Fruit fly (Drosophila melanogaster) whole organism, pupa: ENCODE data around the gene crb.
A peak's percentile ranks its signal among the peaks of the same experiment; 100 is the strongest.

Source experiments
- CG10348 ChIP-seq: fragments of 200-800 bp; sonication (Bioruptor generic); IDR thresholded peaks from 2 replicates; pipeline ENCODE4 v1.3.6; 2022; ENCODE audit warnings: missing biosample characterization, missing genetic modification characterization
- CG12605 ChIP-seq: fragments of 200-800 bp; sonication (Bioruptor generic); IDR thresholded peaks from 2 replicates; pipeline ENCODE4 v1.3.6; 2022; ENCODE audit warnings: missing biosample characterization, missing genetic modification characterization
- CG13204 ChIP-seq: fragments of 200-800 bp; sonication (Bioruptor generic); optimal IDR thresholded peaks from 2 replicates; lab custom pipeline; 2018; ENCODE audit warnings: missing biosample characterization, mild to moderate bottlenecking, missing genetic modification characterization, moderate library complexity
- CG14655 ChIP-seq: fragments of 200-800 bp; sonication (Bioruptor generic); optimal IDR thresholded peaks from 3 replicates; lab custom pipeline; 2017; ENCODE audit warnings: mild to moderate bottlenecking, missing biosample characterization, missing genetic modification reagents, missing genetic modification characterization
- CG15710 ChIP-seq: fragments of 200-800 bp; sonication (Bioruptor generic); optimal IDR thresholded peaks from 2 replicates; lab custom pipeline; 2018; ENCODE audit warnings: missing biosample characterization, mild to moderate bottlenecking, missing genetic modification characterization, moderate library complexity
- CG17806 ChIP-seq: fragments of 200-800 bp; sonication (Bioruptor generic); optimal IDR thresholded peaks from 2 replicates; lab custom pipeline; 2018; ENCODE audit warnings: missing biosample characterization, mild to moderate bottlenecking, missing genetic modification characterization, moderate library complexity
- CG32121 ChIP-seq: fragments of 200-800 bp; sonication (Bioruptor generic); IDR thresholded peaks from 2 replicates; pipeline ENCODE4 v1.3.6; 2022; ENCODE audit warnings: missing biosample characterization, missing genetic modification characterization
- CG34367 ChIP-seq: fragments of 200-800 bp; sonication (Bioruptor generic); optimal IDR thresholded peaks from 2 replicates; lab custom pipeline; 2018; ENCODE audit warnings: missing biosample characterization, mild to moderate bottlenecking, missing genetic modification characterization
- CG4496 ChIP-seq: fragments of 200-800 bp; sonication (Bioruptor generic); IDR thresholded peaks from 3 replicates; pipeline ENCODE4 v1.3.6; 2022; ENCODE audit warnings: missing biosample characterization, missing genetic modification characterization
- CG8159 ChIP-seq: fragments of 200-800 bp; sonication (Bioruptor generic); optimal IDR thresholded peaks from 3 replicates; lab custom pipeline; 2018; ENCODE audit warnings: missing biosample characterization, mild to moderate bottlenecking, missing genetic modification characterization, moderate library complexity
- CG8301 ChIP-seq: fragments of 200-800 bp; sonication (Bioruptor generic); optimal IDR thresholded peaks from 2 replicates; lab custom pipeline; 2018; ENCODE audit warnings: missing biosample characterization, mild to moderate bottlenecking, missing genetic modification characterization
- CG9948 ChIP-seq: fragments of 200-800 bp; sonication (Bioruptor generic); optimal IDR thresholded peaks from 2 replicates; lab custom pipeline; 2018; ENCODE audit warnings: missing biosample characterization, mild to moderate bottlenecking, missing genetic modification characterization, moderate library complexity
- D1 ChIP-seq: fragments of 200-800 bp; sonication (Bioruptor generic); optimal IDR thresholded peaks from 2 replicates; lab custom pipeline; 2018; ENCODE audit warnings: missing biosample characterization, mild to moderate bottlenecking, missing genetic modification characterization, moderate library complexity
- EcR ChIP-seq: fragments of 200-800 bp; sonication (Bioruptor generic); optimal IDR thresholded peaks from 3 replicates; lab custom pipeline; 2019; ENCODE audit warnings: missing biosample characterization, missing genetic modification characterization, mild to moderate bottlenecking, moderate library complexity, missing genetic modification reagents
- Ets98B ChIP-seq: fragments of 200-800 bp; sonication (Bioruptor generic); IDR thresholded peaks from 2 replicates; pipeline ENCODE4 v1.3.6; 2022; ENCODE audit warnings: missing biosample characterization, missing genetic modification characterization
- Pif1A ChIP-seq: fragments of 200-800 bp; sonication (Bioruptor generic); optimal IDR thresholded peaks from 3 replicates; lab custom pipeline; 2016; ENCODE audit warnings: missing biosample characterization, missing genetic modification characterization
- Pif1B ChIP-seq: fragments of 200-800 bp; sonication (Bioruptor generic); optimal IDR thresholded peaks from 3 replicates; lab custom pipeline; 2016; ENCODE audit warnings: missing biosample characterization, missing genetic modification characterization
- Snoo ChIP-seq: fragments of 200-800 bp; sonication (Bioruptor generic); optimal IDR thresholded peaks from 3 replicates; lab custom pipeline; 2017; ENCODE audit warnings: missing biosample characterization, mild to moderate bottlenecking, missing genetic modification characterization, inconsistent platforms
- fd96Ca ChIP-seq: fragments of 200-800 bp; sonication (Bioruptor generic); IDR thresholded peaks from 3 replicates; pipeline ENCODE4 v1.3.6; 2022; ENCODE audit warnings: missing biosample characterization, missing genetic modification characterization
- gl ChIP-seq: fragments of 200-800 bp; sonication (Bioruptor generic); optimal IDR thresholded peaks from 2 replicates; lab custom pipeline; 2018; ENCODE audit warnings: missing biosample characterization, mild to moderate bottlenecking, missing genetic modification characterization
- rn ChIP-seq: fragments of 200-800 bp; sonication (Bioruptor generic); IDR thresholded peaks from 2 replicates; pipeline ENCODE4 v1.3.6; 2022; ENCODE audit warnings: missing biosample characterization, missing genetic modification characterization

The crb gene

DNA sequence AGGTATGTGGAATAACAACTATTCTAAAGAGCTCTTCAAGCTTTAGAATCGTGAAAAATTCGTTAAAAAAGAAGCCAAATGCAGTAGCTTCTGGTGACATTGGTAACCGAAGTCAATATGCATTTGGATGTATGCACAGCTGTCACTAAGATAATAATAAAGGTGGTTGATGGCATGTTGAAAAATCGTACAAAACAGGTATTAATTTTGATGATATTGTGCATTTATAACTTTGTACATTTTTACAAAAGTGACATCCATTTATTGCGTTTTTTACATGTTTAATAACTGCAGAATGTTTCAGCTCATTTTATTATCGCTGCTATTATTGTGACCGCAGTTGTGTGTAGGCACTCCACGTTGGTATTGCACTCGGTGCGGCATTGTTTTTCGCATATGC, 6.6 kb downstream of the crb start:
- TF ChIP-seq D1 (tag; lab: Kevin White, UChicago), result no peak
- no peak for TF ChIP-seq Snoo (tag; lab: Kevin White, UChicago)
- TF ChIP-seq CG4496 (GFP tag; lab: Robert Waterston, UW), result peak; percentile 72; the same call in 2 of the 3 replicates
- TF ChIP-seq CG9948 (tag; lab: Kevin White, UChicago), result peak; percentile 37
- peak; percentile 1 for TF ChIP-seq CG8301
- no peak for TF ChIP-seq Pif1B (GFP tag; lab: Kevin White, UChicago)
- no peak for TF ChIP-seq CG34367 (tag; lab: Kevin White, UChicago)
- peak; percentile 16; the same call in 1 of the 2 replicates for TF ChIP-seq Ets98B
- peak; percentile 31 for TF ChIP-seq CG15710 (tag; lab: Kevin White, UChicago)
- TF ChIP-seq CG13204 (GFP tag; lab: Kevin White, UChicago), result no peak
- TF ChIP-seq fd96Ca, result no peak
- TF ChIP-seq CG14655, result no peak
- TF ChIP-seq gl (tag; lab: Kevin White, UChicago), result no peak
- TF ChIP-seq CG32121 (GFP tag; lab: Robert Waterston, UW), result 0 out of 2 replicates have a peak, but pooled peaks have one; percentile 37
- peak; percentile 21 for TF ChIP-seq CG17806
- no peak for TF ChIP-seq CG12605 (GFP tag; lab: Robert Waterston, UW)
- TF ChIP-seq EcR (GFP tag; lab: Kevin White, UChicago), result no peak
- no peak for TF ChIP-seq CG10348 (GFP tag; lab: Robert Waterston, UW)
- TF ChIP-seq Pif1A, result peak; percentile 24
- TF ChIP-seq rn (GFP tag; lab: Robert Waterston, UW), result no peak
- no peak for TF ChIP-seq CG8159

DNA sequence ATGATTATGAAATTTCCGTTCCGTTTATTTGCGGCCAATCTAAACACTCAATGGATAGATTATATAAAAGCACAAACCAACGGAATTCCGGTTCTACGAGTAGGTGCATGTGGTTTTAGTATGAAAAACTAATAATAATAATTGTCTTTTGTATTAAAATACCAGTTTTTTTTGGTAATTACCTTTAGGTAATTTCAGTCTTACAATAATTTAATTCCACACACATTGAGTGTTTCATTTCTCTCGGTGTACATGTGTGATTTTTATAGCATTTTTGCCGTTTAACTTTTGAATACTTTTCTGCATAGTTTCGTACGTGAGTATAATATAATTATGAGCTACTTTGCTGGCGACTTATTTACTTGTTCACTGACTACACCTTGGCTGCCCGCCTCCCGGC, 8.2 kb downstream of the crb start:
- no peak for TF ChIP-seq D1 (tag; lab: Kevin White, UChicago)
- no peak for TF ChIP-seq CG8301
- TF ChIP-seq CG8159, result no peak
- no peak for TF ChIP-seq Ets98B
- TF ChIP-seq, all 21 proteins: peak for 0

DNA sequence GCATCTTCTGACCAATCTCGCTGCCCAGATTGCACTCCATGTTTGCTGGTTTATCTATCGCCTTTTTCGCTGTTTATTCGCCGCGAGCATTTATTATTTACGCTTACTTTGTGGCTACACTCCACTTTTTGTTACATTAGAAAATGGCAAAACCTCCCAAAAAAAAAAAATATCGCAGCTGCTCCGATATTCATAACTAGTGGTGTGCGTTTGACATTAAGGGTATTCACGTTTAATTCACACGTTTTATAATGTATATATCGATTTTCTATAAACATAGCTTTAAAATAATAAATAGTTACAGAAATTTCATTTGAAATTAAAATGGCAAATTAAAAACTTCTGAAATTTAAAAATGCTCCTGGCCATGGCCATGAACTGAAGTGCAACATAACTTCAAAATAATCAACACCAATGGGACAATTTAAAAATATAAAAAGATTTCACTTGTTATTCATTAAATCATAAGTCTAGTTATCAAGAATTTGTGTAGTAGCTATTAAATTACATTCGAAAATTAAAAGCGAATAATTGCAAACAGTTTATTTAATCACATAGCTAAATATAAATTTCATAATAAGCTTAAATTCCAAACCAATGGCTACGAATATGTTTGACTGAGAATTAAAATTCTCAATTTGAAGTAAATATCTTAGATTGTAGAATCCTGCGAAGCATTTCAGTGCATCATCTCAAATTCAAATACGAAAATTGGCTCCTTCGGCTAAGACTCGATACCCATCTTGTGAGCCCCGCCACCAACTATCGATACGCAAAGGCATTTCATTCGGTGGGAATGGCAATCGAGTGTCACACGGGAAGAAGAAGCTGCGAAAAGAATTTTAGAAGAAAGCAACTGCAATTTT, 23.6 kb downstream of the crb start, which contains the start of the genes Nab2 and BRWD3:
Gene Nab2, minus strand, starts transcription at position 203 of the 866 bp plus-strand sequence.
Gene BRWD3, plus strand, starts transcription at position 784 of the 866 bp plus-strand sequence.
- TF ChIP-seq rn (GFP tag; lab: Robert Waterston, UW) (peak; percentile 20; the same call in 1 of the 2 replicates), CG4496 (GFP tag; lab: Robert Waterston, UW) (0 out of 3 replicates have a peak, but pooled peaks have one; percentile 8), Pif1A (no peak), CG8159 (peak; percentile 15), Pif1B (GFP tag; lab: Kevin White, UChicago) (no peak), D1 (tag; lab: Kevin White, UChicago) (no peak), CG12605 (GFP tag; lab: Robert Waterston, UW) (peak; percentile 8; the same call in 1 of the 2 replicates), fd96Ca (peak; percentile 21; the same call in 1 of the 3 replicates), Snoo (tag; lab: Kevin White, UChicago) (no peak), CG32121 (GFP tag; lab: Robert Waterston, UW) (0 out of 2 replicates have a peak, but pooled peaks have one; percentile 50)

dm6 chr3R:24319083-24319381, 24.2 kb downstream of the crb start:
- no peak for TF ChIP-seq EcR (GFP tag; lab: Kevin White, UChicago)
- TF ChIP-seq, all 21 proteins: peak for 0

DNA sequence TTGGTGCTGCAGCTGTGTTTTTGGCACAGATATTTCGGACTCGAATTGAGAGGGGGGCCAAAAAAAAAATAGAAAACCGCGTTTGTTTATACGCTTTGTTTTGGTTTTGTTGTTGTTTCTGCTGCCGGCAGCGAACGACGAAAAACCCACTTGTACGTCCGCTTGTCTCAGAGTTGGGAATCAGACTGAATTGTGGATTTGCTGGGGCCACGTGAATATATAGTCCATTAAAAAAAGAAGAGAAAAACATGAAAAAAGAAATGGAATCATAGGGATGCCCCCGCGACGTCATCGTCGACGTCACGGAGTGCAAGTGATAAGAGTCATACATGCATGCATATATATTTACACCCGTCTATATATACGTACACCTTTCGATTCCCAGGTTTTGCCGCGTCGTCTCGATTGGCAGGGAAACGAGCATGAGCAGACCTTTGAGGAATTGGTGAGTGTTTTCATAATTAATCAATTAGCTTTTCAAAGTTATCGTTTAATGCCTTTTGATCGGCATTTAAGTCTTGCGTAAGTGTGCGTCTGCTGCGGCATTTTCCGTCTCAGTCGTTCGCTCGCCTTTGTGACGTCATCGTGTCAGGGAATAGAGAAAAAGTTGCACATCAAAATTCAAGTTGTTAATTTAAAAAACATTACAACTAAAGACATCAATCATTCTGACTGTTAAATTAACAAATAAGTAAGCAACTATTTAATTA, 24.9 kb downstream of the crb start:
- TF ChIP-seq gl (tag; lab: Kevin White, UChicago), result peak; percentile 39
- TF ChIP-seq CG15710 (tag; lab: Kevin White, UChicago), result peak; percentile 9
- TF ChIP-seq EcR (GFP tag; lab: Kevin White, UChicago), result peak; percentile 71
- no peak for TF ChIP-seq CG34367 (tag; lab: Kevin White, UChicago)
- TF ChIP-seq CG12605 (GFP tag; lab: Robert Waterston, UW), result peak; percentile 32; the same call in 1 of the 2 replicates
- TF ChIP-seq CG14655, result no peak
- no peak for TF ChIP-seq CG9948 (tag; lab: Kevin White, UChicago)
- TF ChIP-seq Ets98B, result 0 out of 2 replicates have a peak, but pooled peaks have one; percentile 6
- no peak for TF ChIP-seq CG32121 (GFP tag; lab: Robert Waterston, UW)
- TF ChIP-seq CG4496 (GFP tag; lab: Robert Waterston, UW), result 0 out of 3 replicates have a peak, but pooled peaks have one; percentile 15
- no peak for TF ChIP-seq Pif1A

dm6 chr3R:24320342-24320711, 25.4 kb downstream of the crb start:
- TF ChIP-seq fd96Ca (no peak; the same call in 2 of the 3 replicates), CG32121 (GFP tag; lab: Robert Waterston, UW) (no peak), Ets98B (peak; percentile 12; the same call in 1 of the 2 replicates), CG9948 (tag; lab: Kevin White, UChicago) (no peak), CG10348 (GFP tag; lab: Robert Waterston, UW) (no peak)
